Worm (Caenorhabditis elegans) whole organism, L4/young adult: ENCODE results near the gene srw-135.

Source experiments
- dao-5 ChIP-seq: sonication (generic microtip); optimal IDR thresholded peaks from 2 replicates; lab custom pipeline; 2016; ENCODE audit warnings: missing genotype, missing genetic modification characterization, moderate library complexity, missing compliant biosample characterization
- him-1 ChIP-seq: sonication (generic microtip); optimal IDR thresholded peaks from 2 replicates; lab custom pipeline; 2016; ENCODE audit warnings: missing genotype, missing genetic modification reagents, missing genetic modification characterization, missing compliant biosample characterization

DNA sequence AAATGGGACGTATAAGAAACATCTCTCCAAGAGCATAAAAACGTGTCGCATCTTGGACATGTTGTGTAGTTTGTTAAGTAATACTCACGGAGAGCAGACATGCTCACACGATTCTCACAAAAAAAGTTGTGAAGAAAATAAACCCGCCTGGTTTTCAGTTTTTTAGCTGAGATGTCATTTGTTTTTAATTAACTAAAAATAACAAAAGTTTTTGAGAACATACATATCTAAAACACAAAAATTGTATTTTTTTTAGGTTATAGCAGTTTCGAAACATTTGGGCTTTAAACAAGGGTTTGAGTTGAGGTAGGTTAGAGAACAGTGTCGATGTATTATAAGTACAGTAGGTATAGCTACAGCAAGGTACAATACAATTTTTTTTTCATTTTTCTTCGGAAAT is 46.5 kb downstream of the srw-135 start, which contains the start of gene srh-88:
- TF ChIP-seq him-1 (no peak), dao-5 (tag; lab: Kevin White, UChicago) (no peak)
